Fruit fly (Drosophila melanogaster) whole organism, prepupa: ENCODE measurements around the gene CG4066.

Experiments
- Blimp-1 ChIP-seq: fragments of 200-800 bp; sonication (Bioruptor generic); optimal IDR thresholded peaks from 3 replicates; lab custom pipeline; 2017; ENCODE audit warnings: missing biosample characterization, missing genetic modification characterization, mild to moderate bottlenecking, moderate library complexity, missing genetic modification reagents
- CG10669 ChIP-seq: fragments of 200-800 bp; sonication (Bioruptor generic); optimal IDR thresholded peaks from 3 replicates; lab custom pipeline; 2018; ENCODE audit warnings: missing biosample characterization, mild to moderate bottlenecking, missing genetic modification characterization, moderate library complexity
- CG11294 ChIP-seq: fragments of 200-800 bp; sonication (Bioruptor generic); IDR thresholded peaks from 2 replicates; pipeline ENCODE4 v1.3.6; 2022; ENCODE audit warnings: missing biosample characterization, missing genetic modification characterization
- CG11762 ChIP-seq: fragments of 200-800 bp; sonication (Bioruptor generic); optimal IDR thresholded peaks from 3 replicates; lab custom pipeline; 2016; ENCODE audit warnings: missing biosample characterization, missing genetic modification characterization; ENCODE audit not compliant: insufficient read depth
- CG11902 ChIP-seq: fragments of 200-800 bp; sonication (Bioruptor generic); optimal IDR thresholded peaks from 3 replicates; lab custom pipeline; 2016; ENCODE audit warnings: missing biosample characterization, missing genetic modification characterization
- CG3032 ChIP-seq: fragments of 200-800 bp; optimal IDR thresholded peaks from 2 replicates; lab custom pipeline; 2019; ENCODE audit warnings: missing biosample characterization, mild to moderate bottlenecking, missing genetic modification characterization, moderate library complexity
- CG31627 ChIP-seq: fragments of 200-800 bp; sonication (Bioruptor generic); optimal IDR thresholded peaks from 3 replicates; lab custom pipeline; 2016; ENCODE audit warnings: missing biosample characterization, missing genetic modification characterization
- CG32006 ChIP-seq: fragments of 200-800 bp; sonication (Bioruptor generic); optimal IDR thresholded peaks from 3 replicates; lab custom pipeline; 2017; ENCODE audit warnings: missing biosample characterization, mild to moderate bottlenecking, missing genetic modification characterization
- CG3919 ChIP-seq: fragments of 200-800 bp; sonication (Bioruptor generic); optimal IDR thresholded peaks from 3 replicates; lab custom pipeline; 2016; ENCODE audit warnings: missing biosample characterization, missing genetic modification characterization
- CG6276 ChIP-seq: fragments of 200-800 bp; sonication (Bioruptor generic); optimal IDR thresholded peaks from 2 replicates; lab custom pipeline; 2017; ENCODE audit warnings: missing biosample characterization, mild to moderate bottlenecking, missing genetic modification characterization
- CG6792 ChIP-seq: fragments of 200-800 bp; sonication (Bioruptor generic); optimal IDR thresholded peaks from 3 replicates; lab custom pipeline; 2016; ENCODE audit warnings: missing biosample characterization, missing genetic modification characterization
- Eip75B ChIP-seq: fragments of 200-800 bp; sonication (Bioruptor generic); optimal IDR thresholded peaks from 3 replicates; lab custom pipeline; 2016; ENCODE audit warnings: missing biosample characterization, missing genetic modification characterization
- Eip78C ChIP-seq: fragments of 200-800 bp; sonication (Bioruptor generic); peaks from one replicate; lab custom pipeline; 2016; ENCODE audit warnings: missing biosample characterization, missing genetic modification characterization
- Gug ChIP-seq: fragments of 200-800 bp; sonication (Bioruptor generic); IDR thresholded peaks from 2 replicates; pipeline ENCODE4 v1.3.6; 2022; ENCODE audit warnings: missing biosample characterization, missing genetic modification characterization
- Hr38 ChIP-seq: sonication (Bioruptor generic); optimal IDR thresholded peaks from 2 replicates; lab custom pipeline; 2016; ENCODE audit warnings: missing biosample characterization, missing genetic modification characterization
- Hr39 ChIP-seq: fragments of 200-800 bp; sonication (Bioruptor generic); optimal IDR thresholded peaks from 2 replicates; lab custom pipeline; 2016; ENCODE audit warnings: missing biosample characterization, missing genetic modification characterization
- Hr4 ChIP-seq: fragments of 200-800 bp; sonication (Bioruptor generic); optimal IDR thresholded peaks from 3 replicates; lab custom pipeline; 2016; ENCODE audit warnings: missing biosample characterization, missing genetic modification characterization
- Lpt ChIP-seq: fragments of 200-800 bp; sonication (Bioruptor generic); optimal IDR thresholded peaks from 3 replicates; lab custom pipeline; 2016; ENCODE audit warnings: missing biosample characterization, missing genetic modification characterization
- Met ChIP-seq: fragments of 200-800 bp; sonication (Bioruptor generic); optimal IDR thresholded peaks from 3 replicates; lab custom pipeline; 2016; ENCODE audit warnings: missing biosample characterization, missing genetic modification characterization
- OdsH ChIP-seq: fragments of 200-800 bp; sonication (Bioruptor generic); optimal IDR thresholded peaks from 3 replicates; lab custom pipeline; 2016; ENCODE audit warnings: missing biosample characterization, missing genetic modification characterization
- Smox ChIP-seq: fragments of 200-800 bp; sonication (Bioruptor generic); optimal IDR thresholded peaks from 3 replicates; lab custom pipeline; 2016; ENCODE audit warnings: missing biosample characterization, missing genetic modification characterization
- achi ChIP-seq: fragments of 200-800 bp; sonication (Bioruptor generic); optimal IDR thresholded peaks from 3 replicates; lab custom pipeline; 2016; ENCODE audit warnings: missing biosample characterization, missing genetic modification characterization
- acj6 ChIP-seq: fragments of 200-800 bp; sonication (Bioruptor generic); optimal IDR thresholded peaks from 3 replicates; lab custom pipeline; 2016; ENCODE audit warnings: missing biosample characterization, missing genetic modification characterization
- cyc ChIP-seq: fragments of 200-800 bp; sonication (Bioruptor generic); optimal IDR thresholded peaks from 3 replicates; lab custom pipeline; 2016; ENCODE audit warnings: missing biosample characterization, missing genetic modification characterization
- dac ChIP-seq: fragments of 200-800 bp; sonication (Bioruptor generic); optimal IDR thresholded peaks from 2 replicates; lab custom pipeline; 2017; ENCODE audit warnings: missing biosample characterization, mild to moderate bottlenecking, missing genetic modification characterization
- eg ChIP-seq: fragments of 200-800 bp; sonication (Bioruptor generic); IDR thresholded peaks from 3 replicates; pipeline ENCODE4 v1.3.6; 2022; ENCODE audit warnings: missing biosample characterization, missing genetic modification characterization
- esn ChIP-seq: fragments of 200-800 bp; sonication (Bioruptor generic); optimal IDR thresholded peaks from 2 replicates; lab custom pipeline; 2016; ENCODE audit warnings: missing biosample characterization, mild to moderate bottlenecking, missing genetic modification characterization, moderate library complexity
- lz ChIP-seq: fragments of 200-800 bp; sonication (Bioruptor generic); optimal IDR thresholded peaks from 3 replicates; lab custom pipeline; 2016; ENCODE audit warnings: missing biosample characterization, missing genetic modification characterization
- pdm3 ChIP-seq: fragments of 200-800 bp; sonication (Bioruptor generic); optimal IDR thresholded peaks from 3 replicates; lab custom pipeline; 2016; ENCODE audit warnings: missing biosample characterization, missing genetic modification characterization
- spab ChIP-seq: fragments of 200-800 bp; sonication (Bioruptor generic); optimal IDR thresholded peaks from 2 replicates; lab custom pipeline; 2017; ENCODE audit warnings: missing biosample characterization, mild to moderate bottlenecking, missing genetic modification characterization, missing genetic modification reagents
- svp ChIP-seq: fragments of 200-800 bp; sonication (Bioruptor generic); peaks from one replicate; lab custom pipeline; 2016; ENCODE audit warnings: missing biosample characterization, missing genetic modification characterization
- topi ChIP-seq: fragments of 200-800 bp; sonication (Bioruptor generic); optimal IDR thresholded peaks from 3 replicates; lab custom pipeline; 2016; ENCODE audit warnings: missing biosample characterization, missing genetic modification characterization

CG4066 gene

dm6 chr3R:12345989-12346388, 34.8 kb downstream of the CG4066 start:
- TF ChIP-seq Hr38 (GFP tag; lab: Kevin White, UChicago), result no peak
- TF ChIP-seq svp (GFP tag; lab: Kevin White, UChicago), result peak; percentile 3

- TF ChIP-seq svp (GFP tag; lab: Kevin White, UChicago) (peak; percentile 28), Smox (GFP tag; lab: Kevin White, UChicago) (no peak)
Observed at dm6 chr3R:12347659-12348058, 36.5 kb downstream of the CG4066 start.

DNA sequence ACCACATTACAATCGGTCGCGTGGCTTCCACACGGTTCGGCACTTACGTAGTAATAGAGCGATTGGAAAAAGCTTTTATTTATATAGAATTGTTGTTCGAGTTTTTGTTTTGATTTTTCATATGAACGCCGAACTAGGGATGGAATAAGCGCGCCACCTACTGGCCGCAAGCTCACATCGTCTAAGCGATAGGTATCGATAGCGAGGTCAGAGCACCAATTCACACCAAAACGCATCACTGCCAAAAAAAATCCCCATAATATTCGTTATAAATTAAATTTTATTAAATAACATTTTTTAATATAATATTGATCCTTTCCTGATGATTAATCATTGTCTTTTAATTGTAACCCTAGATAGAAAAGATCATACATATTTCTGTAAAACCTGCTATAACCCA, 39.3 kb downstream of the CG4066 start, which contains the start of gene CG10038:
CG10038 (minus strand) TSS at position 148 of the 400 bp plus-strand sequence.
- peak; percentile 18 for TF ChIP-seq CG6792 (GFP tag; lab: Kevin White, UChicago)
- TF ChIP-seq Hr39 (GFP tag; lab: Kevin White, UChicago), result peak; percentile 21
- peak; percentile 24 for TF ChIP-seq CG31627 (GFP tag; lab: Kevin White, UChicago)
- TF ChIP-seq lz (GFP tag; lab: Kevin White, UChicago), result peak; percentile 27
- TF ChIP-seq svp (GFP tag; lab: Kevin White, UChicago), result peak; percentile 86
- TF ChIP-seq Gug, result no peak
- peak; percentile 14 for TF ChIP-seq CG3919 (GFP tag; lab: Kevin White, UChicago)
- peak; percentile 12 for TF ChIP-seq CG3032 (tag; lab: Kevin White, UChicago)
- peak; percentile 20 for TF ChIP-seq topi (GFP tag; lab: Kevin White, UChicago)
- peak; percentile 28 for TF ChIP-seq Met (GFP tag; lab: Kevin White, UChicago)
- no peak for TF ChIP-seq spab (GFP tag; lab: Kevin White, UChicago)
- TF ChIP-seq pdm3, result peak; percentile 35
- TF ChIP-seq CG11762 (GFP tag; lab: Kevin White, UChicago), result no peak
- peak; percentile 20 for TF ChIP-seq acj6 (GFP tag; lab: Kevin White, UChicago)
- TF ChIP-seq cyc (GFP tag; lab: Kevin White, UChicago), result peak; percentile 36
- peak; percentile 45 for TF ChIP-seq esn (GFP tag; lab: Kevin White, UChicago)
- no peak for TF ChIP-seq Hr38 (GFP tag; lab: Kevin White, UChicago)

DNA sequence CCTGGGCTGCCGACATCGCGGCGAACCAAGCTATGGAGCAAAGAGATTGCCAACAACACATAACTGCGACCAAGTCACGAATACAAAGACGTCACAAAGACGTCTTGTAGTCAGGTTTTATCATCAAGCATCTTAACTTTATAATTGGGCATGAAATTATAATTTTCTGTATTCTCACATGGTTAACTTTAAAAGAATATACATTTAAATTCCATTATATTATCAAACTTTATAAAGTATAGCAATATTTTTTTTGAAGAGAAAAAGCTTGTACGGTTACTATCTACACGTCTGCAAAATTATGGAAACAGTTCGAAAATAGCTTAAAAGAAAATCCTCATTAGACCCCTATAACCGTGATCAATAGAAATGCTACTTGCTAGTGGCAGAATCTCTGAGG, 40.9 kb downstream of the CG4066 start, which contains the start of gene CG10041:
CG10041 (minus strand) TSS at position 101 of the 400 bp plus-strand sequence.
- TF ChIP-seq pdm3, result no peak
- no peak for TF ChIP-seq CG32006 (GFP tag; lab: Kevin White, UChicago)
- TF ChIP-seq Gug, result no peak
- no peak for TF ChIP-seq Eip75B (GFP tag; lab: Kevin White, UChicago)
- no peak for TF ChIP-seq Eip78C (GFP tag; lab: Kevin White, UChicago)
- TF ChIP-seq svp (GFP tag; lab: Kevin White, UChicago), result no peak
- no peak for TF ChIP-seq Hr39 (GFP tag; lab: Kevin White, UChicago)
- no peak for TF ChIP-seq Blimp-1 (GFP tag; lab: Kevin White, UChicago)
- TF ChIP-seq Hr4 (GFP tag; lab: Kevin White, UChicago), result no peak
- no peak for TF ChIP-seq lz (GFP tag; lab: Kevin White, UChicago)
- no peak for TF ChIP-seq dac (GFP tag; lab: Kevin White, UChicago)
- no peak for TF ChIP-seq achi (GFP tag; lab: Kevin White, UChicago)
- no peak for TF ChIP-seq eg (GFP tag; lab: Robert Waterston, UW)
- no peak for TF ChIP-seq Lpt
- no peak for TF ChIP-seq CG10669
- TF ChIP-seq CG11294 (GFP tag; lab: Robert Waterston, UW), result no peak
- TF ChIP-seq CG11902 (GFP tag; lab: Kevin White, UChicago), result no peak
- no peak for TF ChIP-seq esn (GFP tag; lab: Kevin White, UChicago)
- TF ChIP-seq OdsH (GFP tag; lab: Kevin White, UChicago), result no peak
- no peak for TF ChIP-seq CG6276 (GFP tag; lab: Kevin White, UChicago)
- TF ChIP-seq, all 60 proteins: peak for 0

DNA sequence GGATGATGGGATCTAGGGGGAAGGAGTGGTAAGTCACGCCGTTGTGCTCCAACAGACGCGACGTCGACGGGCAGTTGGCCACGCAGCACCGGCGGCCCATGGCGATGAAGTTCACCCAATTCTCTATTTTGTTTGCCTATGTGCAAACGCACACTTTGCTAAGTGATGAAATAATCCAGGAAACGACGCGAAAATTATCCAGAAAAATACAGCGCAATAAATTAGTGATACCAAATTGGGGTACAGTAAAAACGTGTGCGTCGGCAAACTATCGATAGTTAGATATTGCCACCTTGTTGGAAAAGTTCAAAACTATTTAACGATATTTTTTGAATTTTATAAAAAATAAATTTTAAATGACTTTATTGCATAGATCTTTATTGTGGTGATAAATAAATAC, 44.9 kb downstream of the CG4066 start, which contains the start of gene MBD-R2:
MBD-R2 (minus strand) TSS at position 222 of the 400 bp plus-strand sequence.
- TF ChIP-seq esn (GFP tag; lab: Kevin White, UChicago) (peak; percentile 8), Lpt (no peak)
